Worm (Caenorhabditis elegans) whole organism, L1 larva: ENCODE results near the gene nep-10.

ENCODE experiments used
- alr-1 ChIP-seq: fragments of 200-800 bp; sonication (Bioruptor generic); optimal IDR thresholded peaks from 2 replicates; lab custom pipeline; 2018; ENCODE audit warnings: borderline replicate concordance, mild to moderate bottlenecking, missing genetic modification characterization, missing compliant biosample characterization
- ces-1 ChIP-seq: fragments of 150-350 bp; optimal IDR thresholded peaks from 2 replicates; lab custom pipeline; 2014; ENCODE audit warnings: missing biosample characterization, missing genetic modification reagents, missing genetic modification characterization
- hlh-17 ChIP-seq: fragments of 200-800 bp; sonication (Bioruptor generic); optimal IDR thresholded peaks from 2 replicates; lab custom pipeline; 2018; ENCODE audit warnings: missing genetic modification characterization, mild to moderate bottlenecking, missing compliant biosample characterization, moderate library complexity, borderline replicate concordance
- lsy-2 ChIP-seq, 2 experiments: fragments of 150-350 bp; optimal IDR thresholded peaks; 2 replicates each; lab custom pipeline; 2014; ENCODE audit warnings: missing biosample characterization in 2 of 2, missing genetic modification characterization in 2 of 2
- nhr-237 ChIP-seq: fragments of 150-350 bp; optimal IDR thresholded peaks from 2 replicates; lab custom pipeline; 2014; ENCODE audit warnings: missing biosample characterization, missing genetic modification characterization

DNA sequence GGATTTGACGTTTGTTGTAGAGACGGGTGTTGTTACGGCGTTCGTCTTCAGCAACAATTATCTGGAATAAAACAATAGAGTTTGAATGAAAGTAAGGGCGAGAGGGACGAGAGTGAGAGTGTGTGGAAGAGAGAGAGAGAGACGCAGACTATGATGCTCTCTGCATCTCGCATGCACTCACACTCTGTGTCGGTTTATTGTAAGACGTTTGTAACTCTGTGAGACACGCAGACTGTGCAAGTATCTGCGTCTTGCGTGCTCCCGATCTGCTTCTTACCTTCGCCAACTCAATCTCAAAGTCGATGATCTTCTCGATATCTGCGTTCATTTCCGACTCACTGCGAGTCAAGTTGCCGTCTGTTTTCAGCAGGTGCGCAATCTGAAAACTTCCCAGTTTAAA, 20.2 kb upstream of the nep-10 start:
- TF ChIP-seq ces-1 (GFP tag; lab: Kevin White, UChicago) (no peak), lsy-2 (tag; optimal IDR thresholded peaks at IDR 0.05; lab: Kevin White, UChicago) (no peak), nhr-237 (tag; lab: Kevin White, UChicago) (no peak), hlh-17 (GFP tag; lab: Kevin White, UChicago) (no peak), alr-1 (tag; lab: Kevin White, UChicago) (no peak)
